Fruit fly (Drosophila melanogaster) whole organism, embryonic: ENCODE measurements around the gene Lst8.
A peak's percentile ranks its signal among the peaks of the same experiment; 100 is the strongest.

Source experiments
- BtbVII ChIP-seq: fragments of 200-800 bp; sonication (Bioruptor generic); optimal IDR thresholded peaks from 3 replicates; lab custom pipeline; 2017; ENCODE audit warnings: missing biosample characterization, mild to moderate bottlenecking, missing genetic modification characterization
- Bteb2 ChIP-seq: fragments of 200-800 bp; sonication (Bioruptor generic); optimal IDR thresholded peaks from 2 replicates; lab custom pipeline; 2016; ENCODE audit warnings: missing biosample characterization, missing genetic modification characterization
- CG10366 ChIP-seq: fragments of 200-800 bp; sonication (Bioruptor generic); IDR thresholded peaks from 2 replicates; pipeline ENCODE4 v1.3.6; 2022; ENCODE audit warnings: missing biosample characterization, missing genetic modification characterization
- CG10959 ChIP-seq: fragments of 200-800 bp; sonication (Bioruptor generic); IDR thresholded peaks from 2 replicates; pipeline ENCODE4 v1.3.6; 2022; ENCODE audit warnings: missing biosample characterization, missing genetic modification characterization
- CG10979 ChIP-seq: fragments of 200-800 bp; sonication (Bioruptor generic); optimal IDR thresholded peaks from 2 replicates; lab custom pipeline; 2018; ENCODE audit warnings: missing biosample characterization, mild to moderate bottlenecking, missing genetic modification characterization, moderate library complexity
- CG12104 ChIP-seq: fragments of 200-800 bp; sonication (Bioruptor generic); optimal IDR thresholded peaks from 3 replicates; lab custom pipeline; 2016; ENCODE audit warnings: missing biosample characterization, missing genetic modification characterization
- CG12219 ChIP-seq: fragments of 200-800 bp; sonication (Bioruptor generic); optimal IDR thresholded peaks from 3 replicates; lab custom pipeline; 2018; ENCODE audit warnings: missing biosample characterization, mild to moderate bottlenecking, missing genetic modification characterization
- CG17328 ChIP-seq: fragments of 200-800 bp; sonication (Bioruptor generic); IDR thresholded peaks from 2 replicates; pipeline ENCODE4 v1.3.6; 2022; ENCODE audit warnings: missing biosample characterization, missing genetic modification characterization
- CG2120 ChIP-seq: fragments of 200-800 bp; sonication (Bioruptor generic); optimal IDR thresholded peaks from 3 replicates; lab custom pipeline; 2016; ENCODE audit warnings: missing biosample characterization, missing genetic modification characterization
- CG2678 ChIP-seq: fragments of 200-800 bp; sonication (Bioruptor generic); optimal IDR thresholded peaks from 3 replicates; lab custom pipeline; 2019; ENCODE audit warnings: missing biosample characterization, mild to moderate bottlenecking, missing genetic modification characterization, moderate library complexity
- CG32772 ChIP-seq: fragments of 200-800 bp; sonication (Bioruptor generic); IDR thresholded peaks from 2 replicates; pipeline ENCODE4 v1.3.6; 2022; ENCODE audit warnings: missing biosample characterization, missing genetic modification characterization
- CG4707 ChIP-seq: fragments of 200-800 bp; sonication (Bioruptor generic); optimal IDR thresholded peaks from 2 replicates; lab custom pipeline; 2018; ENCODE audit warnings: missing biosample characterization, mild to moderate bottlenecking, missing genetic modification characterization, moderate library complexity
- CG5245 ChIP-seq: fragments of 200-800 bp; sonication (Bioruptor generic); optimal IDR thresholded peaks from 3 replicates; lab custom pipeline; 2016; ENCODE audit warnings: missing biosample characterization, missing genetic modification characterization
- CG9437 ChIP-seq: fragments of 200-800 bp; sonication (Bioruptor generic); optimal IDR thresholded peaks from 2 replicates; lab custom pipeline; 2018; ENCODE audit warnings: missing biosample characterization, mild to moderate bottlenecking, missing genetic modification characterization
- CG9609 ChIP-seq: fragments of 200-800 bp; sonication (Bioruptor generic); optimal IDR thresholded peaks from 3 replicates; lab custom pipeline; 2016; ENCODE audit warnings: missing biosample characterization, missing genetic modification characterization
- Chrac-16 ChIP-seq: fragments of 200-800 bp; sonication (Bioruptor generic); optimal IDR thresholded peaks from 3 replicates; lab custom pipeline; 2016; ENCODE audit warnings: missing biosample characterization, missing genetic modification characterization
- CkIIα-i1 ChIP-seq: fragments of 200-800 bp; sonication (Bioruptor generic); IDR thresholded peaks from 2 replicates; pipeline ENCODE4 v1.3.6; 2022; ENCODE audit warnings: missing biosample characterization, missing genetic modification characterization
- CoRest ChIP-seq: fragments of 200-800 bp; sonication (Bioruptor generic); optimal IDR thresholded peaks from 3 replicates; lab custom pipeline; 2018; ENCODE audit warnings: missing biosample characterization, mild to moderate bottlenecking, missing genetic modification characterization, moderate library complexity
- Dll ChIP-seq: fragments of 200-800 bp; sonication (Bioruptor generic); IDR thresholded peaks from 4 replicates; pipeline ENCODE4 v1.3.6; 2022; ENCODE audit warnings: missing biosample characterization, missing genetic modification characterization; ENCODE audit not compliant: partially characterized antibody
- Dp ChIP-seq: fragments of 200-800 bp; sonication (Bioruptor generic); optimal IDR thresholded peaks from 2 replicates; lab custom pipeline; 2018; ENCODE audit warnings: missing biosample characterization, mild to moderate bottlenecking, missing genetic modification characterization, moderate library complexity
- Drgx ChIP-seq: fragments of 200-800 bp; sonication (Bioruptor generic); IDR thresholded peaks from 2 replicates; pipeline ENCODE4 v1.3.6; 2022; ENCODE audit warnings: missing biosample characterization, missing genetic modification characterization
- Ets65A ChIP-seq: fragments of 200-800 bp; sonication (Bioruptor generic); peaks from one replicate; lab custom pipeline; 2016; ENCODE audit warnings: missing biosample characterization, missing genetic modification characterization
- Ets97D ChIP-seq: fragments of 200-800 bp; sonication (Bioruptor generic); optimal IDR thresholded peaks from 3 replicates; lab custom pipeline; 2016; ENCODE audit warnings: missing biosample characterization, missing genetic modification characterization
- Gsc ChIP-seq: fragments of 200-800 bp; sonication (Bioruptor generic); IDR thresholded peaks from 2 replicates; pipeline ENCODE4 v1.3.6; 2022; ENCODE audit warnings: missing biosample characterization, missing genetic modification characterization
- Hmr ChIP-seq: fragments of 200-800 bp; sonication (Bioruptor generic); optimal IDR thresholded peaks from 3 replicates; lab custom pipeline; 2017; ENCODE audit warnings: mild to moderate bottlenecking, missing biosample characterization, missing genetic modification reagents, missing genetic modification characterization
- Optix ChIP-seq: fragments of 200-800 bp; sonication (Bioruptor generic); IDR thresholded peaks from 3 replicates; pipeline ENCODE4 v1.3.6; 2022; ENCODE audit warnings: missing biosample characterization, missing genetic modification characterization
- Six4 ChIP-seq: fragments of 200-800 bp; sonication (Bioruptor generic); optimal IDR thresholded peaks from 2 replicates; lab custom pipeline; 2016; ENCODE audit warnings: missing biosample characterization, missing genetic modification characterization
- Ssrp ChIP-seq: fragments of 200-800 bp; sonication (Bioruptor generic); optimal IDR thresholded peaks from 2 replicates; lab custom pipeline; 2018; ENCODE audit warnings: missing biosample characterization, mild to moderate bottlenecking, missing genetic modification characterization, moderate library complexity
- Usf ChIP-seq: fragments of 200-800 bp; sonication (Bioruptor generic); optimal IDR thresholded peaks from 2 replicates; lab custom pipeline; 2017; ENCODE audit warnings: missing genotype, missing biosample characterization, missing genetic modification characterization
- ab ChIP-seq: fragments of 200-800 bp; sonication (Bioruptor generic); optimal IDR thresholded peaks from 2 replicates; lab custom pipeline; 2016; ENCODE audit warnings: missing biosample characterization, missing genetic modification characterization
- ac ChIP-seq: fragments of 200-800 bp; sonication (Bioruptor generic); optimal IDR thresholded peaks from 3 replicates; lab custom pipeline; 2017; ENCODE audit warnings: missing biosample characterization, mild to moderate bottlenecking, missing genetic modification characterization
- ash1 ChIP-seq: fragments of 200-800 bp; sonication (Bioruptor generic); optimal IDR thresholded peaks from 2 replicates; lab custom pipeline; 2018; ENCODE audit warnings: missing biosample characterization, mild to moderate bottlenecking, missing genetic modification characterization
- btn ChIP-seq: fragments of 200-800 bp; sonication (Bioruptor generic); optimal IDR thresholded peaks from 2 replicates; lab custom pipeline; 2016; ENCODE audit warnings: missing biosample characterization, missing genetic modification characterization
- cato ChIP-seq: fragments of 200-800 bp; sonication (Bioruptor generic); optimal IDR thresholded peaks from 2 replicates; lab custom pipeline; 2016; ENCODE audit warnings: missing biosample characterization, missing genetic modification characterization, borderline replicate concordance
- cwo ChIP-seq: fragments of 200-800 bp; sonication (Bioruptor generic); optimal IDR thresholded peaks from 3 replicates; lab custom pipeline; 2017; ENCODE audit warnings: missing biosample characterization, missing genetic modification characterization, mild to moderate bottlenecking, moderate library complexity, missing genetic modification reagents
- emc ChIP-seq: fragments of 200-800 bp; sonication (Bioruptor generic); optimal IDR thresholded peaks from 2 replicates; lab custom pipeline; 2016; ENCODE audit warnings: missing biosample characterization, missing genetic modification characterization
- eve ChIP-seq, 2 experiments: fragments of >200 bp; optimal IDR thresholded peaks; 2 replicates each; lab custom pipeline; 2017; ENCODE audit warnings: missing biosample characterization in 2 of 2, missing genetic modification characterization in 2 of 2
- gfzf ChIP-seq: fragments of 200-800 bp; sonication (Bioruptor generic); optimal IDR thresholded peaks from 2 replicates; lab custom pipeline; 2016; ENCODE audit warnings: missing biosample characterization, mild to moderate bottlenecking, missing genetic modification characterization, moderate library complexity
- hbn ChIP-seq: fragments of 200-800 bp; sonication (Bioruptor generic); IDR thresholded peaks from 2 replicates; pipeline ENCODE4 v1.3.6; 2022; ENCODE audit warnings: missing biosample characterization, missing genetic modification characterization; ENCODE audit not compliant: partially characterized antibody
- her ChIP-seq: fragments of 200-800 bp; sonication (Bioruptor generic); optimal IDR thresholded peaks from 2 replicates; lab custom pipeline; 2016; ENCODE audit warnings: missing biosample characterization, missing genetic modification characterization
- jumu ChIP-seq: fragments of 200-800 bp; sonication (Bioruptor generic); optimal IDR thresholded peaks from 3 replicates; lab custom pipeline; 2016; ENCODE audit warnings: missing biosample characterization, missing genetic modification characterization
- nau ChIP-seq: fragments of 200-800 bp; sonication (Bioruptor generic); optimal IDR thresholded peaks from 3 replicates; lab custom pipeline; 2017; ENCODE audit warnings: missing biosample characterization, mild to moderate bottlenecking, missing genetic modification characterization, missing genetic modification reagents
- nom ChIP-seq: fragments of 200-800 bp; sonication (Bioruptor generic); optimal IDR thresholded peaks from 2 replicates; lab custom pipeline; 2017; ENCODE audit warnings: missing biosample characterization, missing genetic modification characterization, mild to moderate bottlenecking, moderate library complexity, missing genetic modification reagents
- org-1 ChIP-seq: fragments of 200-800 bp; sonication (Bioruptor generic); optimal IDR thresholded peaks from 2 replicates; lab custom pipeline; 2017; ENCODE audit warnings: missing biosample characterization, missing genetic modification characterization
- otp ChIP-seq: fragments of 200-800 bp; sonication (Bioruptor generic); IDR thresholded peaks from 3 replicates; pipeline ENCODE4, ENCODE4 v1.3.6; 2022; ENCODE audit warnings: missing biosample characterization, missing genetic modification characterization
- ranshi ChIP-seq: fragments of 200-800 bp; sonication (Bioruptor generic); IDR thresholded peaks from 2 replicates; pipeline ENCODE4 v1.3.6; 2022; ENCODE audit warnings: missing biosample characterization, missing genetic modification characterization
- row ChIP-seq: fragments of 200-800 bp; sonication (Bioruptor generic); IDR thresholded peaks from 3 replicates; pipeline ENCODE4 v1.3.6; 2022; ENCODE audit warnings: missing biosample characterization, missing genetic modification characterization
- scrt ChIP-seq: fragments of 200-800 bp; sonication (Bioruptor generic); optimal IDR thresholded peaks from 2 replicates; lab custom pipeline; 2018; ENCODE audit warnings: missing biosample characterization, mild to moderate bottlenecking, missing genetic modification characterization, moderate library complexity
- ttk ChIP-seq: fragments of 200-800 bp; sonication (Bioruptor generic); IDR thresholded peaks from 2 replicates; pipeline ENCODE4 v2.1.2; 2022; ENCODE audit warnings: missing biosample characterization, missing genetic modification characterization
- vnd ChIP-seq: fragments of 200-800 bp; sonication (Bioruptor generic); IDR thresholded peaks from 3 replicates; pipeline ENCODE4 v1.3.6; 2022; ENCODE audit warnings: missing biosample characterization, missing genetic modification characterization; ENCODE audit not compliant: partially characterized antibody

The Lst8 gene

dm6 chrX:9579918-9580521 lies 25.7 kb downstream of the Lst8 start, which contains the start of gene LPCAT:
Gene LPCAT (minus strand): TSS chrX:9579987.
- peak; percentile 1 for TF ChIP-seq nom (GFP tag; lab: Kevin White, UChicago)
- peak; percentile 47 for TF ChIP-seq cato (GFP tag; lab: Kevin White, UChicago)
- TF ChIP-seq Chrac-16 = peak; percentile 65
- peak; percentile 78 for TF ChIP-seq jumu (GFP tag; lab: Kevin White, UChicago)
- TF ChIP-seq Ets97D (GFP tag; lab: Kevin White, UChicago) = peak; percentile 91
- peak; percentile 81 for TF ChIP-seq Bteb2
- peak; percentile 79 for TF ChIP-seq Hmr (GFP tag; lab: Kevin White, UChicago)
- TF ChIP-seq Dp (GFP tag; lab: Kevin White, UChicago) = peak; percentile 86
- peak; percentile 24 for TF ChIP-seq ab (GFP tag; lab: Kevin White, UChicago)
- TF ChIP-seq row (GFP tag; lab: Robert Waterston, UW) = peak; percentile 65
- TF ChIP-seq Ets65A (GFP tag; lab: Kevin White, UChicago) = peak; percentile 97
- TF ChIP-seq eve (GFP tag; optimal IDR thresholded peaks at IDR 0.05; lab: Kevin White, UChicago) = peak in 1 of 2 experiments; percentile 81
- 0 out of 3 replicates have a peak, but pooled peaks have one; percentile 20 for TF ChIP-seq otp (GFP tag; lab: Robert Waterston, UW)
- no peak for TF ChIP-seq vnd
- no peak for TF ChIP-seq nau
- peak; percentile 54 for TF ChIP-seq gfzf (GFP tag; lab: Kevin White, UChicago)
- TF ChIP-seq CoRest (tag; lab: Kevin White, UChicago) = peak; percentile 57
- TF ChIP-seq CG4707 (GFP tag; lab: Kevin White, UChicago) = no peak
- TF ChIP-seq CG5245 (GFP tag; lab: Kevin White, UChicago) = peak; percentile 68
- peak; percentile 61 for TF ChIP-seq her
- TF ChIP-seq Drgx (GFP tag; lab: Robert Waterston, UW) = peak; percentile 55
- TF ChIP-seq ash1 = no peak
- TF ChIP-seq Six4 = peak; percentile 68
- TF ChIP-seq ac (GFP tag; lab: Kevin White, UChicago) = no peak
- TF ChIP-seq ranshi (GFP tag; lab: Robert Waterston, UW) = peak; percentile 66; the same call in 1 of the 2 replicates
- no peak for TF ChIP-seq CG12219 (GFP tag; lab: Kevin White, UChicago)
- TF ChIP-seq Ssrp (tag; lab: Kevin White, UChicago) = no peak
- peak; percentile 43 for TF ChIP-seq scrt (GFP tag; lab: Kevin White, UChicago)
- peak; percentile 12 for TF ChIP-seq btn
- TF ChIP-seq CG9437 (GFP tag; lab: Kevin White, UChicago) = peak; percentile 51
- TF ChIP-seq CG10979 (tag; lab: Kevin White, UChicago) = peak; percentile 63
- peak; percentile 70 for TF ChIP-seq emc (GFP tag; lab: Kevin White, UChicago)
- peak; percentile 76 for TF ChIP-seq CG10366 (GFP tag; lab: Robert Waterston, UW)
- TF ChIP-seq Usf (GFP tag; lab: Kevin White, UChicago) = peak; percentile 55
- peak; percentile 77 for TF ChIP-seq CG2678 (tag; lab: Kevin White, UChicago)
- TF ChIP-seq CG2120 = peak; percentile 88
- 0 out of 2 replicates have a peak, but pooled peaks have one; percentile 5 for TF ChIP-seq Gsc
- TF ChIP-seq CG9609 (GFP tag; lab: Kevin White, UChicago) = peak; percentile 50
- no peak for TF ChIP-seq Optix
- TF ChIP-seq CkIIα-i1 = no peak
- peak; percentile 8 for TF ChIP-seq BtbVII (GFP tag; lab: Kevin White, UChicago)
- TF ChIP-seq ttk = peak; percentile 79
- TF ChIP-seq CG17328 (GFP tag; lab: Robert Waterston, UW) = peak; percentile 65
- peak; percentile 83 for TF ChIP-seq hbn (GFP tag; lab: Robert Waterston, UW)
- peak; percentile 69 for TF ChIP-seq CG12104 (GFP tag; lab: Kevin White, UChicago)
- TF ChIP-seq CG32772 (GFP tag; lab: Robert Waterston, UW) = peak; percentile 76
- TF ChIP-seq cwo (GFP tag; lab: Kevin White, UChicago) = peak; percentile 98
- TF ChIP-seq CG10959 = peak; percentile 13; the same call in 1 of the 2 replicates
- peak; percentile 89 for TF ChIP-seq Dll (GFP tag; lab: Robert Waterston, UW)
- TF ChIP-seq org-1 (GFP tag; lab: Kevin White, UChicago) = peak; percentile 46
